Fruit fly (Drosophila melanogaster): Measurements from ENCODE around the gene TSG101.

The TSG101 gene

dm6 chr3L:16844920-16845573 is 3.0 kb downstream of the TSG101 start, which contains the start of the genes kud and Zcchc7 (continued):
- peak in 1 of 2 experiments; percentile 52 for TF ChIP-seq Pdp1 (GFP tag; optimal IDR thresholded peaks at IDR 0.05)
- peak; percentile 96 for TF ChIP-seq CG11560 (tag; IDR thresholded peaks at IDR 0.05)
- no peak for TF ChIP-seq CG18599 (GFP tag; optimal IDR thresholded peaks at IDR 0.05)
- TF ChIP-seq MTF-1 (GFP tag; optimal IDR thresholded peaks at IDR 0.05; ENCODE audit: borderline replicate concordance): no peak
- TF ChIP-seq gt (GFP tag; IDR thresholded peaks at IDR 0.05): no peak
- TF ChIP-seq Blimp-1 (GFP tag; optimal IDR thresholded peaks at IDR 0.05): no peak
- TF ChIP-seq Gug (GFP tag; IDR thresholded peaks at IDR 0.05): no peak
- TF ChIP-seq CG10274 (GFP tag; optimal IDR thresholded peaks at IDR 0.05): no peak
- TF ChIP-seq Hand (GFP tag; optimal IDR thresholded peaks at IDR 0.05): peak; percentile 58
- TF ChIP-seq Oaz (GFP tag; IDR thresholded peaks at IDR 0.05): no peak
- peak; percentile 87 for TF ChIP-seq CG30020 (tag; optimal IDR thresholded peaks at IDR 0.05)
- TF ChIP-seq CkIIα-i1 (GFP tag; IDR thresholded peaks at IDR 0.05): no peak
- no peak for TF ChIP-seq CrebB (tag; optimal IDR thresholded peaks at IDR 0.05)
- TF ChIP-seq Dbx (GFP tag; IDR thresholded peaks at IDR 0.05): peak; percentile 28; the same call in 1 of the 3 replicates
- TF ChIP-seq MESR4 (GFP tag; optimal IDR thresholded peaks at IDR 0.05): peak; percentile 93
- no peak for TF ChIP-seq BtbVII (GFP tag; optimal IDR thresholded peaks at IDR 0.05)
- TF ChIP-seq tin (GFP tag; optimal IDR thresholded peaks at IDR 0.05): peak; percentile 59
- peak; percentile 67 for TF ChIP-seq phol (tag; optimal IDR thresholded peaks at IDR 0.05)
- TF ChIP-seq Elba2 (GFP tag; optimal IDR thresholded peaks at IDR 0.05): no peak
- TF ChIP-seq Bteb2 (GFP tag; optimal IDR thresholded peaks at IDR 0.05): peak; percentile 54
- peak; percentile 21 for TF ChIP-seq CG12236 (GFP tag; optimal IDR thresholded peaks at IDR 0.05)
- no peak for TF ChIP-seq Lpt (GFP tag; optimal IDR thresholded peaks at IDR 0.05)
- TF ChIP-seq Med (GFP tag): peak; percentile 87
- no peak for TF ChIP-seq fd102C (GFP tag; optimal IDR thresholded peaks at IDR 0.05)
- no peak for TF ChIP-seq CG34422 (GFP tag; IDR thresholded peaks at IDR 0.05)
- TF ChIP-seq run (tag; optimal IDR thresholded peaks at IDR 0.05): no peak
- TF ChIP-seq odd (GFP tag; optimal IDR thresholded peaks at IDR 0.05): no peak
- no peak for TF ChIP-seq slp2 (GFP tag; optimal IDR thresholded peaks at IDR 0.05)
- TF ChIP-seq aop (GFP tag; IDR thresholded peaks at IDR 0.05): no peak
- TF ChIP-seq abd-A (tag; optimal IDR thresholded peaks at IDR 0.05): no peak
- TF ChIP-seq prd (optimal IDR thresholded peaks at IDR 0.05): no peak
- TF ChIP-seq prd (GFP tag; IDR thresholded peaks at IDR 0.05): peak; percentile 46; the same call in 1 of the 3 replicates
- no peak for TF ChIP-seq Vsx1 (GFP tag; optimal IDR thresholded peaks at IDR 0.05)
- no peak for TF ChIP-seq otp (GFP tag; IDR thresholded peaks at IDR 0.05)
- no peak for TF ChIP-seq rib (GFP tag; IDR thresholded peaks at IDR 0.05)
- TF ChIP-seq pan (optimal IDR thresholded peaks at IDR 0.05): no peak
- peak in 1 of 2 experiments; percentile 13 for TF ChIP-seq pan (GFP tag; optimal IDR thresholded peaks at IDR 0.05 in 1 of 2, IDR thresholded peaks at IDR 0.05 in 1 of 2)
- TF ChIP-seq CG31224 (GFP tag; IDR thresholded peaks at IDR 0.05): no peak
- no peak for TF ChIP-seq Hmr (GFP tag; optimal IDR thresholded peaks at IDR 0.05)
- no peak for TF ChIP-seq HLH3B (GFP tag; IDR thresholded peaks at IDR 0.05)
- no peak for TF ChIP-seq onecut (GFP tag; IDR thresholded peaks at IDR 0.05)
- peak; percentile 56 for TF ChIP-seq CG13624 (GFP tag; optimal IDR thresholded peaks at IDR 0.05)
- no peak for TF ChIP-seq grn (GFP tag; optimal IDR thresholded peaks at IDR 0.05)
- no peak for TF ChIP-seq hbn (GFP tag; IDR thresholded peaks at IDR 0.05; ENCODE audit: partially characterized antibody)
- no peak for TF ChIP-seq ro (GFP tag; IDR thresholded peaks at IDR 0.05)
- TF ChIP-seq CG14441 (GFP tag; IDR thresholded peaks at IDR 0.05): peak; percentile 22; the same call in 1 of the 2 replicates
- no peak for TF ChIP-seq CG7987 (GFP tag; optimal IDR thresholded peaks at IDR 0.05)
- no peak for TF ChIP-seq wek (GFP tag; optimal IDR thresholded peaks at IDR 0.05)
- no peak for TF ChIP-seq bowl (GFP tag; IDR thresholded peaks at IDR 0.05)
- peak; percentile 19 for TF ChIP-seq shn (GFP tag; optimal IDR thresholded peaks at IDR 0.05)
- no peak for TF ChIP-seq CG6683 (GFP tag; optimal IDR thresholded peaks at IDR 0.05)
